Fruit fly (Drosophila melanogaster): ENCODE measurements around the gene Gip.

- no peak for TF ChIP-seq CG6792 (GFP tag; optimal IDR thresholded peaks at IDR 0.05)
- no peak for TF ChIP-seq CG6276 (GFP tag; optimal IDR thresholded peaks at IDR 0.05)
- no peak for TF ChIP-seq Ets96B (tag; optimal IDR thresholded peaks at IDR 0.05)
- TF ChIP-seq CG1621 (tag; optimal IDR thresholded peaks at IDR 0.05), result no peak
- no peak for TF ChIP-seq Hr4 (GFP tag; optimal IDR thresholded peaks at IDR 0.05)
- no peak for TF ChIP-seq CG8119 (GFP tag; IDR thresholded peaks at IDR 0.05)
- no peak for TF ChIP-seq CG31627 (GFP tag; optimal IDR thresholded peaks at IDR 0.05)
- no peak for TF ChIP-seq OdsH (GFP tag; optimal IDR thresholded peaks at IDR 0.05)
- no peak for TF ChIP-seq CG7368 (GFP tag; optimal IDR thresholded peaks at IDR 0.05)
- no peak for TF ChIP-seq pdm3 (GFP tag; optimal IDR thresholded peaks at IDR 0.05)
- TF ChIP-seq CG11762 (GFP tag; optimal IDR thresholded peaks at IDR 0.05; ENCODE audit: insufficient read depth), result no peak
- no peak for TF ChIP-seq Sox15 (GFP tag; optimal IDR thresholded peaks at IDR 0.05)
These were observed 32.5 kb upstream of the Gip start for dm6 chrX:10362127-10362526.

Data from whole organism, prepupa.